Fruit fly (Drosophila melanogaster): ENCODE data around the gene CG32104.

- no peak for TF ChIP-seq Hr39 (GFP tag; optimal IDR thresholded peaks at IDR 0.05)
- TF ChIP-seq fd85E (GFP tag; optimal IDR thresholded peaks at IDR 0.05) = no peak
- TF ChIP-seq Ets96B (tag; optimal IDR thresholded peaks at IDR 0.05) = no peak
- TF ChIP-seq CG6854 (GFP tag; optimal IDR thresholded peaks at IDR 0.05) = no peak
These were observed 7.8 kb downstream of the CG32104 start, which contains the start of gene Ncc69 for dm6 chr3L:12391240-12391843.

All from whole organism, prepupa.